Fruit fly (Drosophila melanogaster): ENCODE results near the gene Pi3K92E.

Pi3K92E gene

dm6 chr3R:20579816-20580215 lies 54.7 kb downstream of the Pi3K92E start, which contains the start of the genes EloB and Srp14 (continued):
- TF ChIP-seq CG8089 (GFP tag; optimal IDR thresholded peaks at IDR 0.05) (peak; percentile 60), eyg (GFP tag; optimal IDR thresholded peaks at IDR 0.05) (peak; percentile 33), CG11093 (GFP tag; IDR thresholded peaks at IDR 0.05) (0 out of 3 replicates have a peak, but pooled peaks have one; percentile 11), CG7745 (tag; optimal IDR thresholded peaks at IDR 0.05) (peak; percentile 33), CG17328 (GFP tag; IDR thresholded peaks at IDR 0.05) (peak; percentile 80), Xbp1 (GFP tag; optimal IDR thresholded peaks at IDR 0.05) (peak; percentile 88), CG3407 (GFP tag; optimal IDR thresholded peaks at IDR 0.05) (peak; percentile 27), bab2 (GFP tag; optimal IDR thresholded peaks at IDR 0.05) (peak; percentile 83), unc-4 (GFP tag; IDR thresholded peaks at IDR 0.05; ENCODE audit: partially characterized antibody) (peak; percentile 98), CG1792 (GFP tag; optimal IDR thresholded peaks at IDR 0.05) (peak; percentile 65), ham (GFP tag; IDR thresholded peaks at IDR 0.05) (no peak), CG5245 (GFP tag; optimal IDR thresholded peaks at IDR 0.05) (peak; percentile 65), CG32772 (GFP tag; IDR thresholded peaks at IDR 0.05) (peak; percentile 53), ranshi (GFP tag; IDR thresholded peaks at IDR 0.05) (no peak), CG6654 (GFP tag; optimal IDR thresholded peaks at IDR 0.05) (no peak), CG14050 (GFP tag; IDR thresholded peaks at IDR 0.05) (peak; percentile 48; the same call in 2 of the 3 replicates), CG8388 (GFP tag; optimal IDR thresholded peaks at IDR 0.05) (peak; percentile 77), hth (optimal IDR thresholded peaks at IDR 0.05) (no peak), CHES-1-like (GFP tag; optimal IDR thresholded peaks at IDR 0.05) (peak; percentile 86), Myb (GFP tag; optimal IDR thresholded peaks at IDR 0.05) (peak; percentile 37), D19A (tag; optimal IDR thresholded peaks at IDR 0.05) (no peak), Blimp-1 (GFP tag; optimal IDR thresholded peaks at IDR 0.05) (peak; percentile 73), CG8765 (GFP tag; IDR thresholded peaks at IDR 0.05) (peak; percentile 69), grn (GFP tag; optimal IDR thresholded peaks at IDR 0.05) (no peak), zf30C (GFP tag; optimal IDR thresholded peaks at IDR 0.05) (no peak), CG33213 (GFP tag; optimal IDR thresholded peaks at IDR 0.05) (peak; percentile 71), Lpt (GFP tag; optimal IDR thresholded peaks at IDR 0.05) (no peak), caup (GFP tag; optimal IDR thresholded peaks at IDR 0.05; ENCODE audit: severe bottlenecking) (peak; percentile 75), unpg (GFP tag; optimal IDR thresholded peaks at IDR 0.05) (peak; percentile 85), ATbp (GFP tag; optimal IDR thresholded peaks at IDR 0.05) (peak; percentile 24), TFAM (GFP tag; optimal IDR thresholded peaks at IDR 0.05) (peak; percentile 69), CG9437 (GFP tag; optimal IDR thresholded peaks at IDR 0.05) (peak; percentile 47), ato (GFP tag; IDR thresholded peaks at IDR 0.05; ENCODE audit: partially characterized antibody) (peak; percentile 87), CG16779 (GFP tag; IDR thresholded peaks at IDR 0.05) (0 out of 2 replicates have a peak, but pooled peaks have one; percentile 6), zen2 (GFP tag; IDR thresholded peaks at IDR 0.05; ENCODE audit: partially characterized antibody) (peak; percentile 96), CG12391 (tag; optimal IDR thresholded peaks at IDR 0.05) (peak; percentile 92), jigr1 (GFP tag; IDR thresholded peaks at IDR 0.05) (no peak), CG18599 (GFP tag; optimal IDR thresholded peaks at IDR 0.05) (no peak), Dll (GFP tag; IDR thresholded peaks at IDR 0.05; ENCODE audit: partially characterized antibody) (peak; percentile 99), Dad (GFP tag; optimal IDR thresholded peaks at IDR 0.05) (peak; percentile 81), CG2199 (GFP tag; IDR thresholded peaks at IDR 0.05) (no peak; the same call in 2 of the 3 replicates), chn (GFP tag; optimal IDR thresholded peaks at IDR 0.05) (peak; percentile 90), ase (GFP tag; IDR thresholded peaks at IDR 0.05) (peak; percentile 64; the same call in 1 of the 3 replicates), CG5180 (GFP tag; optimal IDR thresholded peaks at IDR 0.05) (no peak), CG12104 (GFP tag; optimal IDR thresholded peaks at IDR 0.05) (peak; percentile 56), Hr39 (optimal IDR thresholded peaks at IDR 0.05) (no peak), CG17912 (GFP tag; optimal IDR thresholded peaks at IDR 0.05) (peak; percentile 64), HLHmδ (GFP tag; optimal IDR thresholded peaks at IDR 0.05) (no peak), nerfin-2 (GFP tag; IDR thresholded peaks at IDR 0.05; ENCODE audit: partially characterized antibody) (peak; percentile 88), CG4730 (GFP tag; IDR thresholded peaks at IDR 0.05) (peak; percentile 48; the same call in 1 of the 2 replicates)

All from whole organism, embryonic.